Worm (Caenorhabditis elegans) whole organism, L2 larva: ENCODE measurements around the gene npr-13.

Experiments used
- C34F6.9 ChIP-seq: fragments of 150-350 bp; optimal IDR thresholded peaks from 2 replicates; lab custom pipeline; 2014; ENCODE audit warnings: missing biosample characterization, missing genetic modification characterization
- F13H6.1 ChIP-seq: sonication (generic microtip); optimal IDR thresholded peaks from 2 replicates; lab custom pipeline; 2016; ENCODE audit warnings: missing genetic modification characterization, missing compliant biosample characterization
- R02D3.7 ChIP-seq: fragments of 150-350 bp; optimal IDR thresholded peaks from 2 replicates; lab custom pipeline; 2014; ENCODE audit warnings: missing biosample characterization, missing genetic modification characterization
- aly-2 ChIP-seq: fragments of 150-350 bp; optimal IDR thresholded peaks from 2 replicates; lab custom pipeline; 2014; ENCODE audit warnings: missing biosample characterization, missing genetic modification characterization
- ama-1 ChIP-seq: fragments of 150-350 bp; optimal IDR thresholded peaks from 2 replicates; lab custom pipeline; 2018; ENCODE audit warnings: inconsistent platforms
- blmp-1 ChIP-seq: sonication (generic microtip); optimal IDR thresholded peaks from 2 replicates; lab custom pipeline; 2017; ENCODE audit warnings: missing genetic modification characterization, mild to moderate bottlenecking, missing compliant biosample characterization, antibody characterized with exemption, moderate library complexity; ENCODE audit not compliant: insufficient read depth
- ceh-16 ChIP-seq: fragments of 150-350 bp; optimal IDR thresholded peaks from 2 replicates; lab custom pipeline; 2014; ENCODE audit warnings: missing biosample characterization, missing genetic modification characterization
- ceh-82 ChIP-seq: fragments of 150-350 bp; optimal IDR thresholded peaks from 2 replicates; lab custom pipeline; 2014; ENCODE audit warnings: missing biosample characterization, missing genetic modification characterization
- dmd-4 ChIP-seq: sonication (generic microtip); optimal IDR thresholded peaks from 2 replicates; lab custom pipeline; 2017; ENCODE audit warnings: missing biosample characterization, missing genetic modification characterization
- fos-1 ChIP-seq: fragments of 150-350 bp; optimal IDR thresholded peaks from 2 replicates; lab custom pipeline; 2014; ENCODE audit warnings: missing biosample characterization, missing genetic modification characterization
- gmeb-1 ChIP-seq: fragments of 150-350 bp; optimal IDR thresholded peaks from 2 replicates; lab custom pipeline; 2014; ENCODE audit warnings: missing biosample characterization, missing genetic modification characterization
- lin-11 ChIP-seq: fragments of 150-350 bp; sonication (generic microtip); optimal IDR thresholded peaks from 2 replicates; lab custom pipeline; 2014; ENCODE audit warnings: missing biosample characterization, missing genetic modification characterization, inconsistent platforms, mixed read lengths
- lin-39 ChIP-seq: fragments of 150-350 bp; optimal IDR thresholded peaks from 2 replicates; lab custom pipeline; 2014; ENCODE audit warnings: missing biosample characterization, missing genetic modification reagents, missing genetic modification characterization
- lsy-2 ChIP-seq, 2 experiments: fragments of 150-350 bp in 1 of 2; sonication (generic microtip) in 1 of 2; optimal IDR thresholded peaks; 2 replicates each; lab custom pipeline; 2014 to 2017; ENCODE audit warnings: missing biosample characterization in 2 of 2, missing genetic modification characterization in 2 of 2
- mab-5 ChIP-seq: fragments of 150-350 bp; optimal IDR thresholded peaks from 2 replicates; lab custom pipeline; 2014; ENCODE audit warnings: missing biosample characterization, missing genetic modification characterization
- mbf-1 ChIP-seq: sonication (generic microtip); optimal IDR thresholded peaks from 2 replicates; lab custom pipeline; 2017; ENCODE audit warnings: missing biosample characterization, missing genetic modification characterization
- mdl-1 ChIP-seq, 2 experiments: fragments of 150-350 bp in 1 of 2; sonication (generic microtip) in 1 of 2; optimal IDR thresholded peaks; 2 replicates each; lab custom pipeline; 2017; ENCODE audit warnings: missing biosample characterization in 2 of 2, missing genetic modification characterization in 2 of 2
- nhr-10 ChIP-seq: sonication (generic microtip); optimal IDR thresholded peaks from 2 replicates; lab custom pipeline; 2017; ENCODE audit warnings: missing biosample characterization, missing genetic modification characterization
- nhr-11 ChIP-seq: fragments of 150-350 bp; optimal IDR thresholded peaks from 2 replicates; lab custom pipeline; 2014; ENCODE audit warnings: missing biosample characterization, missing genetic modification characterization
- nhr-129 ChIP-seq: fragments of 150-350 bp; optimal IDR thresholded peaks from 2 replicates; lab custom pipeline; 2014; ENCODE audit warnings: missing biosample characterization, missing genetic modification characterization
- nhr-21 ChIP-seq: fragments of 150-350 bp; optimal IDR thresholded peaks from 2 replicates; lab custom pipeline; 2014; ENCODE audit warnings: missing biosample characterization, missing genetic modification characterization
- nhr-237 ChIP-seq: fragments of 150-350 bp; optimal IDR thresholded peaks from 2 replicates; lab custom pipeline; 2014; ENCODE audit warnings: missing biosample characterization, missing genetic modification characterization
- nhr-25 ChIP-seq: fragments of 150-350 bp; sonication (generic microtip); optimal IDR thresholded peaks from 3 replicates; lab custom pipeline; 2014; ENCODE audit warnings: missing biosample characterization, missing genetic modification characterization
- nhr-6 ChIP-seq: fragments of 150-350 bp; optimal IDR thresholded peaks from 2 replicates; lab custom pipeline; 2014; ENCODE audit warnings: missing biosample characterization, missing genetic modification characterization
- nhr-77 ChIP-seq: fragments of 150-350 bp; optimal IDR thresholded peaks from 2 replicates; lab custom pipeline; 2014; ENCODE audit warnings: missing biosample characterization, missing genetic modification characterization
- peb-1 ChIP-seq: fragments of 150-350 bp; optimal IDR thresholded peaks from 2 replicates; lab custom pipeline; 2014; ENCODE audit warnings: missing biosample characterization, missing genetic modification characterization
- sem-4 ChIP-seq: fragments of 150-350 bp; optimal IDR thresholded peaks from 2 replicates; lab custom pipeline; 2014; ENCODE audit warnings: missing biosample characterization, missing genetic modification reagents, missing genetic modification characterization
- sma-3 ChIP-seq: sonication (generic microtip); optimal IDR thresholded peaks from 2 replicates; lab custom pipeline; 2016; ENCODE audit warnings: missing genetic modification reagents, missing genetic modification characterization, missing compliant biosample characterization
- sma-9 ChIP-seq, 2 experiments: fragments of 150-350 bp in 1 of 2; sonication (generic microtip) in 1 of 2; optimal IDR thresholded peaks; 2 replicates each; lab custom pipeline; 2014 to 2016; ENCODE audit warnings: missing genetic modification characterization in 2 of 2, mild to moderate bottlenecking in 1 of 2, missing biosample characterization in 1 of 2, missing compliant biosample characterization in 1 of 2, missing genetic modification reagents in 1 of 2, moderate library complexity in 1 of 2
- snpc-4 ChIP-seq: fragments of 150-350 bp; optimal IDR thresholded peaks from 2 replicates; lab custom pipeline; 2014; ENCODE audit warnings: missing biosample characterization, missing genetic modification characterization
- unc-39 ChIP-seq: fragments of 150-350 bp; optimal IDR thresholded peaks from 2 replicates; lab custom pipeline; 2014; ENCODE audit warnings: missing biosample characterization, missing genetic modification characterization
- unc-55 ChIP-seq: fragments of 150-350 bp; sonication (generic microtip); optimal IDR thresholded peaks from 3 replicates; lab custom pipeline; 2014; ENCODE audit warnings: missing biosample characterization, missing genetic modification reagents, missing genetic modification characterization
- zag-1 ChIP-seq: fragments of 150-350 bp; optimal IDR thresholded peaks from 2 replicates; lab custom pipeline; 2014; ENCODE audit warnings: missing biosample characterization, missing genetic modification characterization
- ztf-11 ChIP-seq: sonication (generic microtip); optimal IDR thresholded peaks from 2 replicates; lab custom pipeline; 2017; ENCODE audit warnings: missing biosample characterization, missing genetic modification characterization
- ztf-4 ChIP-seq: fragments of 150-350 bp; optimal IDR thresholded peaks from 2 replicates; lab custom pipeline; 2014; ENCODE audit warnings: missing biosample characterization, missing genetic modification characterization

npr-13 gene

DNA sequence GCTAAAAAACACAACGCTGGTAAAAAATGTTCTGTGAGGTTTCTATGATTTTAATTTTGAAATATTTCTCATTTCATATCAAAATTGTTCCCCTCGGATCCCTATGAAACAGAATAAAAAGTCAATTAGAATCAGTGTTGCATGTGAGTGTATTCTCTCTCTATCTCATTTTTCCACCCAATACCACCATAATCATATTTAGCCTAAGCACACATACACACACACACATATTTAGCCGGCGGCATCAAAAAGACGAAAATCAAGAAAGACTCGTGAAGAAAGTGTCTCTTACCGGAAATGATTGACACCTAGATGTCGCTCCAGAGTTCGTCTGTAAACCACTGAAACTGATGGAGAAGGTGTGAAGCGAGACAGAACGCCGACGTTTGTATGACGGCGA, 4.1 kb downstream of the npr-13 start:
- no peak for TF ChIP-seq unc-39
- no peak for TF ChIP-seq nhr-21 (tag; lab: Kevin White, UChicago)
- TF ChIP-seq nhr-237 (tag; lab: Kevin White, UChicago) = no peak
- TF ChIP-seq lsy-2 (tag; optimal IDR thresholded peaks at IDR 0.05; lab: Kevin White, UChicago) = no peak
- no peak for TF ChIP-seq sma-3 (GFP tag; lab: Kevin White, UChicago)
- TF ChIP-seq unc-55 (GFP tag; lab: Kevin White, UChicago) = no peak
- no peak for TF ChIP-seq C34F6.9 (tag; lab: Kevin White, UChicago)
- TF ChIP-seq aly-2 = no peak
- TF ChIP-seq nhr-10 (tag; lab: Kevin White, UChicago) = no peak
- TF ChIP-seq ceh-82 (tag; lab: Kevin White, UChicago) = no peak
- TF ChIP-seq ztf-4 (tag; lab: Kevin White, UChicago) = no peak

DNA sequence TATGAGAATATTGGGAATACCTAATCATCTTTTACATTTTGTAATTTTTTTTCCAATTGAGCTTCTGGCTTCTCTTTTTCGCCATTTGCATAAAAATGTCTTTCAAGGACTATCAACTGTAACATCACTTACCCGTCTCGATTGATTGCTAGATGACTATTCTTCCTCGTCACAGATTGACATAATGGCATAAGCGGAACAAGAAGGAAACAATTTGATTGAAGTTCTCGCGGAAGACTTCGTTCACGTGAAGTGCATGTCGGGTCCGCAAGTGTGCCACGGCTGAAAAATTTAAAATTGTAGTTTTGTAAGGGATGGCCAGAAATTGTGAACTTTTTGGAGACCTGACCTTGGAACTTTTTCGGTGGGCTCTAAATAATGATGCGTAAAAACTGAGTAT, 4.7 kb downstream of the npr-13 start:
- TF ChIP-seq F13H6.1 (tag; lab: Kevin White, UChicago) (no peak), dmd-4 (no peak), snpc-4 (tag; lab: Kevin White, UChicago) (no peak), peb-1 (tag; lab: Kevin White, UChicago) (no peak), lin-11 (tag; lab: Kevin White, UChicago) (no peak), nhr-25 (tag; lab: Kevin White, UChicago) (no peak), blmp-1 (tag; lab: Kevin White, UChicago) (no peak), nhr-237 (tag; lab: Kevin White, UChicago) (no peak), mab-5 (tag; lab: Kevin White, UChicago) (no peak), mdl-1 (tag; optimal IDR thresholded peaks at IDR 0.05; lab: Kevin White, UChicago) (no peak), mbf-1 (tag; lab: Kevin White, UChicago) (no peak), gmeb-1 (tag; lab: Kevin White, UChicago) (no peak), nhr-21 (tag; lab: Kevin White, UChicago) (no peak), ama-1 (lab: Kevin White, UChicago) (no peak), ztf-11 (tag; lab: Kevin White, UChicago) (no peak), fos-1 (tag; lab: Kevin White, UChicago) (no peak), R02D3.7 (tag; lab: Kevin White, UChicago) (no peak)

DNA sequence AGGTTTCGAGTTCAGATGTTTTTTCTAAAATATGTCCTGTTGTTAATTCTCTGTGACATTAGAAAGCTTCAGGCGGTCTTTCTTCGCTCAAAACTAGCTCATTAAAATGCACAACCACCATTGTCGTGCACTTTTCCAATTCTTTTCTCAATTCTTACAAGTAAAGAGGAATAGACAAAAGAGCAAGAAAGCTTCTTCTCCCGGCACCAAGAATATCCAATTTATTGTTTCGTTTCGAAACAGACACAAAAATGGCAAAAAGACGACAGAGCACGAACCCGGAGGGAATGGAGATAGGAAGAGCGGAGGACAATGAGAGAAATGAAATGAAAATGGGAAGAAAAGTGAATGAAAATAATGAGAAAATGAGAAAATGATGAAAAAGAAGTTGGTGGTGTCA, 5.8 kb downstream of the npr-13 start:
- TF ChIP-seq ztf-4 (tag; lab: Kevin White, UChicago) (no peak), nhr-129 (tag; lab: Kevin White, UChicago) (peak; percentile 13), dmd-4 (no peak), zag-1 (tag; lab: Kevin White, UChicago) (peak; percentile 12), nhr-77 (tag; lab: Kevin White, UChicago) (no peak), unc-55 (GFP tag; lab: Kevin White, UChicago) (peak; percentile 2)

DNA sequence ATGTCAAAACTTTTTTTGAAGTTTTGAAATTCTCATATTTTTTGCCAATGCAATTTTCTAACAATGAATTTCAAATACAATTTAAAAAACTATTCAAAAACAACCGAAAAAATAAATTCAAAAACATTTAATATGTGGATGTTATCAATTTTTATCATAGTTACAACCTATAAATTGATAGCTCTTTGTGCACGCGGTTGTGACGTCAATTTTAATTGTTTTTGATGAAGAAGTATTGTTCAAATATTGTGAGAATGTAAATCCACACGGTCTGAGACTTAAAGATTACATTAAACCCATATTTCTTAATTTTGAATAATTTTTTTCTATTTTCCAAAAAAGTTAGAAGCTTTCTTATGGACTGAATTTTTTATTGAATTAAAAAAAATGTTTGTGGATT, 6.4 kb downstream of the npr-13 start:
- TF ChIP-seq ceh-82 (tag; lab: Kevin White, UChicago) = no peak
- no peak for TF ChIP-seq ztf-11 (tag; lab: Kevin White, UChicago)
- no peak for TF ChIP-seq nhr-129 (tag; lab: Kevin White, UChicago)
- no peak for TF ChIP-seq ceh-16 (tag; lab: Kevin White, UChicago)
- no peak for TF ChIP-seq lin-39 (tag; lab: Kevin White, UChicago)
- no peak for TF ChIP-seq C34F6.9 (tag; lab: Kevin White, UChicago)
- TF ChIP-seq nhr-77 (tag; lab: Kevin White, UChicago) = no peak
- no peak for TF ChIP-seq fos-1 (tag; lab: Kevin White, UChicago)
- TF ChIP-seq sma-9 (GFP tag; optimal IDR thresholded peaks at IDR 0.05; lab: Kevin White, UChicago) = no peak
- TF ChIP-seq sma-9 (tag; optimal IDR thresholded peaks at IDR 0.05; lab: Kevin White, UChicago) = no peak
- no peak for TF ChIP-seq aly-2
- no peak for TF ChIP-seq peb-1 (tag; lab: Kevin White, UChicago)
- TF ChIP-seq mab-5 (tag; lab: Kevin White, UChicago) = no peak
- TF ChIP-seq nhr-6 (tag; lab: Kevin White, UChicago) = no peak

DNA sequence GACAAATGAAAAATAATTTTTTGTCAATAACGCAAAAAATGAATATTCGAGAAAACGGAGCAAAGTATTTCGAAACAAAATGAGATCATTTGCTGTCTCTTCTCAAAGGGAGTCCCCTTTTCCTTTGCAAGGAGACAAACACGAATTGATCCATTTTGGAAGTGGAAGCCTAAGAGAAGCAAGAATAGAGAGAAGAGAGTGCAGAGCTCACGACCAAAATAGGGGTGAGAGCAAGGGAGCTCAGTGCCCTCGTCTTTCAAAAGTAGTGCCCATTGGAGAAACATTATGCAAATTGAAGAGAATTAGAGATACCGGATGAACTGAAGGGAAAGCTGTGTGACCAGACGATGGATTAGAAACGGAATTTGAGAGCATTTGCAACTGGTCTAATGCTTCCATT, 7.2 kb downstream of the npr-13 start:
- TF ChIP-seq mbf-1 (tag; lab: Kevin White, UChicago) (no peak), F13H6.1 (tag; lab: Kevin White, UChicago) (peak; percentile 48), lsy-2 (tag; optimal IDR thresholded peaks at IDR 0.05; lab: Kevin White, UChicago) (peak; percentile 16 to 31), mdl-1 (tag; optimal IDR thresholded peaks at IDR 0.05; lab: Kevin White, UChicago) (peak in 1 of 2 experiments; percentile 12), sem-4 (tag; lab: Kevin White, UChicago) (peak; percentile 53), sma-9 (GFP tag; optimal IDR thresholded peaks at IDR 0.05; lab: Kevin White, UChicago) (peak; percentile 71), sma-9 (tag; optimal IDR thresholded peaks at IDR 0.05; lab: Kevin White, UChicago) (no peak), ztf-11 (tag; lab: Kevin White, UChicago) (no peak), nhr-129 (tag; lab: Kevin White, UChicago) (peak; percentile 62), ama-1 (lab: Kevin White, UChicago) (peak; percentile 19), mab-5 (tag; lab: Kevin White, UChicago) (peak; percentile 43), C34F6.9 (tag; lab: Kevin White, UChicago) (peak; percentile 39), zag-1 (tag; lab: Kevin White, UChicago) (peak; percentile 83), nhr-11 (no peak), unc-55 (GFP tag; lab: Kevin White, UChicago) (peak; percentile 72)
